Worm (Caenorhabditis elegans): ENCODE data around the gene Y81B9A.1.

ce11 chrX:9174409-9174808 lies 17.8 kb upstream of the Y81B9A.1 start, which contains the start of gene B0563.8:
- no peak for TF ChIP-seq snpc-3.4 (tag; optimal IDR thresholded peaks at IDR 0.05)
- no peak for TF ChIP-seq F10E7.11 (tag; optimal IDR thresholded peaks at IDR 0.05)
